Fruit fly (Drosophila melanogaster) whole organism, wandering third instar larva: ENCODE measurements around the gene fred.
A peak's percentile ranks its signal among the peaks of the same experiment; 100 is the strongest.

Experiments used
- Abd-B ChIP-seq: fragments of >200 bp; optimal IDR thresholded peaks from 2 replicates; lab custom pipeline; 2017; ENCODE audit warnings: missing biosample characterization, missing genetic modification characterization
- CG32264 ChIP-seq: fragments of 200-800 bp; sonication (Bioruptor generic); optimal IDR thresholded peaks from 2 replicates; lab custom pipeline; 2016; ENCODE audit warnings: missing biosample characterization, missing genetic modification characterization
- CG9705 ChIP-seq: fragments of 200-800 bp; sonication (Bioruptor generic); optimal IDR thresholded peaks from 2 replicates; lab custom pipeline; 2018; ENCODE audit warnings: missing biosample characterization, mild to moderate bottlenecking, missing genetic modification characterization
- Dfd ChIP-seq: fragments of >200 bp; optimal IDR thresholded peaks from 2 replicates; lab custom pipeline; 2017; ENCODE audit warnings: missing biosample characterization, missing genetic modification characterization
- Dif ChIP-seq: fragments of 200-275, 200-300 bp; sonication (Bioruptor generic); optimal IDR thresholded peaks from 2 replicates; lab custom pipeline; 2018; ENCODE audit warnings: missing biosample characterization, missing genetic modification characterization; ENCODE audit not compliant: partially characterized antibody
- HLH106 ChIP-seq: fragments of 200-800 bp; optimal IDR thresholded peaks from 3 replicates; lab custom pipeline; 2019; ENCODE audit warnings: missing biosample characterization, mild to moderate bottlenecking, missing genetic modification characterization, moderate library complexity
- Hnf4 ChIP-seq: fragments of 200-800 bp; sonication (Bioruptor generic); optimal IDR thresholded peaks from 2 replicates; lab custom pipeline; 2016; ENCODE audit warnings: missing biosample characterization, mild to moderate bottlenecking, missing genetic modification characterization
- Jra ChIP-seq: sonication (Bioruptor generic); optimal IDR thresholded peaks from 2 replicates; lab custom pipeline; 2016; ENCODE audit warnings: missing biosample characterization, missing genetic modification characterization
- Mio ChIP-seq: sonication (Bioruptor generic); optimal IDR thresholded peaks from 2 replicates; lab custom pipeline; 2016; ENCODE audit warnings: missing biosample characterization, missing genetic modification characterization
- Myc ChIP-seq: fragments of >200 bp; optimal IDR thresholded peaks from 2 replicates; lab custom pipeline; 2017
- OdsH ChIP-seq: fragments of 200-800 bp; sonication (Bioruptor generic); optimal IDR thresholded peaks from 2 replicates; lab custom pipeline; 2016; ENCODE audit warnings: missing biosample characterization, mild to moderate bottlenecking, missing genetic modification characterization
- Rel ChIP-seq, 2 experiments: fragments of 200-800 bp; sonication (Bioruptor generic) in 1 of 2; optimal IDR thresholded peaks; 2 replicates in 1 of 2; 3 replicates in 1 of 2; lab custom pipeline; 2016 to 2019; ENCODE audit warnings: mild to moderate bottlenecking in 2 of 2, missing biosample characterization in 2 of 2, missing genetic modification characterization in 2 of 2, moderate library complexity in 1 of 2
- Sp1 ChIP-seq: fragments of 200-800 bp; sonication (Bioruptor generic); optimal IDR thresholded peaks from 3 replicates; lab custom pipeline; 2019; ENCODE audit warnings: missing biosample characterization, mild to moderate bottlenecking, missing genetic modification characterization, moderate library complexity
- Vsx2 ChIP-seq: fragments of 200-300, 225-300 bp; sonication (Bioruptor generic); optimal IDR thresholded peaks from 2 replicates; lab custom pipeline; 2018; ENCODE audit warnings: missing biosample characterization, missing genetic modification characterization; ENCODE audit not compliant: partially characterized antibody
- br ChIP-seq: fragments of 200-800 bp; sonication (Bioruptor generic); optimal IDR thresholded peaks from 2 replicates; lab custom pipeline; 2016; ENCODE audit warnings: missing biosample characterization, missing genetic modification characterization
- brk ChIP-seq: fragments of 200-800 bp; sonication (Bioruptor generic); optimal IDR thresholded peaks from 2 replicates; lab custom pipeline; 2016; ENCODE audit warnings: missing biosample characterization, mild to moderate bottlenecking, missing genetic modification characterization
- dl ChIP-seq, 2 experiments: fragments of 175-275, 200-275 bp in 1 of 2; fragments of 200-275 bp in 1 of 2; sonication (Bioruptor generic); optimal IDR thresholded peaks; lab custom pipeline; 2018; ENCODE audit warnings: mild to moderate bottlenecking in 2 of 2, missing biosample characterization in 2 of 2, missing genetic modification characterization in 2 of 2, moderate library complexity in 2 of 2; ENCODE audit not compliant: partially characterized antibody in 2 of 2, insufficient read depth in 1 of 2
- dmrt93B ChIP-seq: fragments of 200-800 bp; sonication (Bioruptor generic); optimal IDR thresholded peaks from 2 replicates; lab custom pipeline; 2018; ENCODE audit warnings: missing biosample characterization, mild to moderate bottlenecking, missing genetic modification characterization
- ey ChIP-seq: fragments of 200-800 bp; sonication (Bioruptor generic); optimal IDR thresholded peaks from 2 replicates; lab custom pipeline; 2016; ENCODE audit warnings: missing biosample characterization, missing genetic modification characterization
- foxo ChIP-seq, 2 experiments: fragments of 200-800 bp; sonication (Bioruptor generic); optimal IDR thresholded peaks; 2 replicates in 1 of 2; 3 replicates in 1 of 2; lab custom pipeline; 2016 to 2017; ENCODE audit warnings: missing biosample characterization in 2 of 2, missing genetic modification characterization in 2 of 2
- fru ChIP-seq: fragments of 200-800 bp; sonication (Bioruptor generic); optimal IDR thresholded peaks from 3 replicates; lab custom pipeline; 2016; ENCODE audit warnings: missing biosample characterization, mild to moderate bottlenecking, missing genetic modification characterization
- h ChIP-seq: fragments of 200-800 bp; sonication (Bioruptor generic); optimal IDR thresholded peaks from 3 replicates; lab custom pipeline; 2016; ENCODE audit warnings: missing biosample characterization, mild to moderate bottlenecking, missing genetic modification characterization
- pan ChIP-seq: fragments of >200 bp; optimal IDR thresholded peaks from 2 replicates; lab custom pipeline; 2017
- psq ChIP-seq: fragments of 200-800 bp; sonication (Bioruptor generic); optimal IDR thresholded peaks from 3 replicates; lab custom pipeline; 2017; ENCODE audit warnings: missing biosample characterization, mild to moderate bottlenecking, missing genetic modification characterization, moderate library complexity
- rgr ChIP-seq: fragments of 200-800 bp; sonication (Bioruptor generic); optimal IDR thresholded peaks from 3 replicates; lab custom pipeline; 2016; ENCODE audit warnings: missing biosample characterization, mild to moderate bottlenecking, missing genetic modification characterization
- sage ChIP-seq: fragments of 200-800 bp; sonication (Bioruptor generic); optimal IDR thresholded peaks from 2 replicates; lab custom pipeline; 2016; ENCODE audit warnings: missing biosample characterization, mild to moderate bottlenecking, missing genetic modification characterization
- sv ChIP-seq: fragments of 200-800 bp; sonication (Bioruptor generic); optimal IDR thresholded peaks from 3 replicates; lab custom pipeline; 2016; ENCODE audit warnings: missing biosample characterization, missing genetic modification characterization
- tai ChIP-seq: sonication (Bioruptor generic); optimal IDR thresholded peaks from 2 replicates; lab custom pipeline; 2016; ENCODE audit warnings: missing biosample characterization, missing genetic modification characterization
- usp ChIP-seq: fragments of >200 bp; optimal IDR thresholded peaks from 2 replicates; lab custom pipeline; 2017; ENCODE audit warnings: missing biosample characterization, missing genetic modification characterization
- woc ChIP-seq: sonication (Bioruptor generic); optimal IDR thresholded peaks from 2 replicates; lab custom pipeline; 2016; ENCODE audit warnings: missing biosample characterization, mild to moderate bottlenecking, missing genetic modification characterization

The fred gene

DNA sequence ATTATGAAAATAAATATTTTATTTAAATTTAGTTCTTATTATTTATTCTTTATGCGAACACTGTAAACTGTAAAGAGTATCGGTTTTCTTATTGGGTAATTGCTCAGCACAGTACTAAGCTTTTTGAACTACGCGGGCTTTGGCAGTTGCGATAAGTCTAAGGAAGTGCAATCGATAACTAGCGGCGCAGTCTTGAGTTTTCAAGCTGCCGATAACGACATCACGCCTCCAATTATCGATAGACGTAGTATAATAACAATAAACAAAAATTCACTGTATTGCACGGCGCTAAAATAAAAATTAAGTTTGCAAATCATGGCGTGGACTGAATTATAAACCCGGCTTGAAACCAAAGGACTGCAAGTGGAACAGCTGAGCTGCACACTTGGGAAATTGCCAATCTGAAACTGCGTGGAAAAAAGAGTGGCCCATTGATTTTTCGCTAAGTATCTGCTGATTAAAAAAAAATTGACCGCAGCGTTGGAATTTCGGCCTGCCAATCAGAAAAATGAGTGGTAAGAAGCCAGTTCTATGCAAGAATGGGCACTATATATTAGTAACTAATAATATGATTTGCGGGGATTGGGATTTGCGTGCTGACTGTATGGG, 123.9 kb downstream of the fred start, which contains the start of gene Cep97:
Cep97 (plus strand) TSS at position 224 of the 609 bp plus-strand sequence.
- no peak for TF ChIP-seq woc (GFP tag; lab: Kevin White, UChicago)
- no peak for TF ChIP-seq ey
- no peak for TF ChIP-seq Vsx2
- no peak for TF ChIP-seq CG32264 (GFP tag; lab: Kevin White, UChicago)

DNA sequence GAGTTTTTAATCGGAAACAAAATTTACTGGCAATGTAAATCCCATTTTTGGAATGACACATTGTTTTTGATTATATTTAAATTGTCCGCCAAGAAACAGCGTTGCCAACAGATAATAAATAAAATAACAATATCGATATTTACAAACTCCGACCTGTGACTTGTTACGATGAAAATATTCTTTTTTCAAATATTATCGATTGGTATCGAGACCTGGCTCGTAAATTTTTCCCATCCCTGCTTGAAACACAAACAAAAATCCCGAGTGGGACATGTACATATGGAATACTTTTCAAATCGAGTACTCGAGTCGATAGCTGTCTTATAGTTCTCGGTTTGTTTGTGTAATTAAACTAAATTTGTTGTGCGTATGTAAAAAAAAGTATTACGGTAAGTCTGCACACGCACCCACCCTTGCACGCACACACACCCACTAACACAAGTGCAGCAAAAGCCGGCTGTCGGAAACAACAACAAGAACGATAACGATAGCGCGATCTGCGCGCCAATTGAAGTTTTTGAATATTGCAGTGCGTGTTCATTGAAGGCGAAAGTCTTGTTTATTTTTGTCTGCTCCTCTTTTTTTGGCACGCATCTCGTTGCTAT, 129.0 kb downstream of the fred start, which contains the start of gene TTLL4B:
TTLL4B (plus strand) TSS at position 232 of the 605 bp plus-strand sequence.
- TF ChIP-seq rgr (no peak), Rel (GFP tag; optimal IDR thresholded peaks at IDR 0.05; lab: Kevin White, UChicago) (no peak), Rel (tag; optimal IDR thresholded peaks at IDR 0.05; lab: Kevin White, UChicago) (peak; percentile 45)

DNA sequence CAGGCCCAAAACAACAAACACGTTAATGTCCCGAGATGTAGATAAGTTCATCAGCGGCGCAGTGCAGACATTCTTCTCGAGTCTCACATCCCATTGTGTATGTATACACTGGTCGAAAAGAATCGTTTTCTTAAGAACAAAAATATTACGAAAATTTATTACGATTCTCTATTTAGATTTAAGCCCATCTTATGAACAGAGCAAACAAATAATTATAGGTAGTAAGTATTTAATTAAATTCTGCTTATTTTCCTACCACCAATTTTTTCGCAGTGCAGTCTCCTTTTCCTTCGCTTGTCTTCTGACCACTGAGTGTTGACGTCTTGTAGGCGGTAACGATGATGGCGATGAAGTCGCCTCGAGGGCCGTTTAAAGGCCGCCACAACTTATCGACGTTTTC, 130.1 kb downstream of the fred start:
- TF ChIP-seq Sp1 (GFP tag; lab: Kevin White, UChicago) (peak; percentile 76), Dif (no peak), br (peak; percentile 80), OdsH (peak; percentile 82), CG9705 (GFP tag; lab: Kevin White, UChicago) (no peak), ey (peak; percentile 72), woc (GFP tag; lab: Kevin White, UChicago) (peak; percentile 31), Rel (GFP tag; optimal IDR thresholded peaks at IDR 0.05; lab: Kevin White, UChicago) (no peak), Rel (tag; optimal IDR thresholded peaks at IDR 0.05; lab: Kevin White, UChicago) (peak; percentile 27), usp (GFP tag; lab: Kevin White, UChicago) (no peak), HLH106 (peak; percentile 62), h (GFP tag; lab: Kevin White, UChicago) (peak; percentile 62), foxo (GFP tag; optimal IDR thresholded peaks at IDR 0.05; lab: Kevin White, UChicago) (peak in 1 of 2 experiments; percentile 63), psq (GFP tag; lab: Kevin White, UChicago) (peak; percentile 74), sv (GFP tag; lab: Kevin White, UChicago) (peak; percentile 38)

DNA sequence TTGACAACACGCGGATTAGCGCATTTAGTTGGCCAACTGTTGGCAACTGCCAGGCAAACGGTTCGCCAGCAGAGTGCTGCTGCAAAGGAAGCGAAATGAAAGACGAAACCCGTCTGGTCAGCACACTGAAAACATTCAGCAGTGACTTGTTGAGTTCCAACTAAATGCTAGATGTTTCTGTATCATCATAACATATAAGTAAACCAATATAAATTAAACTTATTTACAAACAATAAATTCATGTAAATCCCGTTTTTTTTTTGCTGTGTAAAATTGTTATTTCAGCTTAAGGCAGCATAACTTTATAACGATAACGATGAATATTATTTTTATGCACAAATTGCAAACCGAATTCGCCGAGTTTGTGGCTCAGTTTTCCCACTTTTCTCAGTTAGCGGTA, 133.4 kb downstream of the fred start:
- TF ChIP-seq foxo (GFP tag; optimal IDR thresholded peaks at IDR 0.05; lab: Kevin White, UChicago) (peak in 1 of 2 experiments; percentile 50), dmrt93B (no peak), usp (GFP tag; lab: Kevin White, UChicago) (no peak), rgr (peak; percentile 49), woc (GFP tag; lab: Kevin White, UChicago) (no peak), dl (GFP tag; optimal IDR thresholded peaks at IDR 0.05; lab: Kevin White, UChicago; ENCODE audit: insufficient read depth in 1 of 2, partially characterized antibody in 2 of 2) (no peak), Dfd (GFP tag; lab: Kevin White, UChicago) (no peak), Mio (GFP tag; lab: Kevin White, UChicago) (no peak), pan (lab: Kevin White, UChicago) (no peak), brk (GFP tag; lab: Kevin White, UChicago) (no peak), psq (GFP tag; lab: Kevin White, UChicago) (peak; percentile 22), br (peak; percentile 4), HLH106 (peak; percentile 14), Hnf4 (GFP tag; lab: Kevin White, UChicago) (peak; percentile 20), Vsx2 (no peak), Rel (GFP tag; optimal IDR thresholded peaks at IDR 0.05; lab: Kevin White, UChicago) (no peak), Rel (tag; optimal IDR thresholded peaks at IDR 0.05; lab: Kevin White, UChicago) (no peak), ey (peak; percentile 45), sage (GFP tag; lab: Kevin White, UChicago) (peak; percentile 10), Sp1 (GFP tag; lab: Kevin White, UChicago) (peak; percentile 34), tai (peak; percentile 29), OdsH (peak; percentile 38), Abd-B (GFP tag; lab: Kevin White, UChicago) (no peak), h (GFP tag; lab: Kevin White, UChicago) (peak; percentile 59), fru (GFP tag; lab: Kevin White, UChicago) (peak; percentile 53)

DNA sequence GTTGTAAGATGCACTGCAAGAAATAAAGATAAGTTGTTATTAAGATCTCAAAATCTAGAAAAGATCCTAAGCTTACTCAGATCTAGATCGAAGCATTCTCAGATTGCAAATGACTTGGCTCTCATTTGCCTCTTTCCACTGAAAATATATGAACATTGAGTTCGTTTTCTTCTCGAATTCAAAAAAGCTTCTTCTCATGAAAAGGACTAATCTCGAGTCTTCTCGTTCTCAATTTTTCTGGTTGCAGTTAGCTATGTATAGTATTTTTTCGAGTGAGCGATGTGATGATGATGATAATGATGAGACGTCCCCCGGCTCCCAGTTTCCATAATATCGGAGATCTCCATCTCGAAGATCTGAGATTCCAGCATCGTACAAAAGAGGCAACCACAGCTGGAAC, 135.1 kb downstream of the fred start:
- TF ChIP-seq foxo (GFP tag; optimal IDR thresholded peaks at IDR 0.05; lab: Kevin White, UChicago): peak in 1 of 2 experiments; percentile 31
- peak; percentile 31 for TF ChIP-seq HLH106
- no peak for TF ChIP-seq tai
- peak; percentile 30 for TF ChIP-seq woc (GFP tag; lab: Kevin White, UChicago)
- no peak for TF ChIP-seq Dfd (GFP tag; lab: Kevin White, UChicago)
- TF ChIP-seq fru (GFP tag; lab: Kevin White, UChicago): peak; percentile 39
- TF ChIP-seq Sp1 (GFP tag; lab: Kevin White, UChicago): peak; percentile 2
- no peak for TF ChIP-seq rgr
- TF ChIP-seq Dif: no peak
- no peak for TF ChIP-seq Jra (GFP tag; lab: Kevin White, UChicago)
- peak; percentile 21 for TF ChIP-seq h (GFP tag; lab: Kevin White, UChicago)
- TF ChIP-seq usp (GFP tag; lab: Kevin White, UChicago): no peak
- TF ChIP-seq Myc (lab: Kevin White, UChicago): no peak
- TF ChIP-seq br: peak; percentile 29
